Worm (Caenorhabditis elegans): ENCODE measurements around the gene idpp-14.

- TF ChIP-seq skn-1 (tag; optimal IDR thresholded peaks at IDR 0.05) (no peak), nhr-21 (tag; optimal IDR thresholded peaks at IDR 0.05) (no peak), nhr-11 (tag; optimal IDR thresholded peaks at IDR 0.05) (no peak), egl-27 (tag; optimal IDR thresholded peaks at IDR 0.05) (no peak), F13H6.1 (tag; optimal IDR thresholded peaks at IDR 0.05) (no peak), nhr-237 (tag; optimal IDR thresholded peaks at IDR 0.05) (no peak), mdl-1 (tag; optimal IDR thresholded peaks at IDR 0.05) (no peak), nhr-77 (tag; optimal IDR thresholded peaks at IDR 0.05) (no peak), dmd-4 (tag; optimal IDR thresholded peaks at IDR 0.05) (no peak), ztf-4 (tag; optimal IDR thresholded peaks at IDR 0.05) (no peak), lsy-2 (tag; optimal IDR thresholded peaks at IDR 0.05) (no peak)
Measured at ce11 chrX:16041808-16042207, 40.3 kb upstream of the idpp-14 start.
